Worm (Caenorhabditis elegans) whole organism, L2 larva: ENCODE results near the gene ceh-93.

Experiments used
- C34F6.9 ChIP-seq: fragments of 150-350 bp; optimal IDR thresholded peaks from 2 replicates; lab custom pipeline; 2014; ENCODE audit warnings: missing biosample characterization, missing genetic modification characterization
- ama-1 ChIP-seq: fragments of 150-350 bp; optimal IDR thresholded peaks from 2 replicates; lab custom pipeline; 2018; ENCODE audit warnings: inconsistent platforms
- ceh-82 ChIP-seq: fragments of 150-350 bp; optimal IDR thresholded peaks from 2 replicates; lab custom pipeline; 2014; ENCODE audit warnings: missing biosample characterization, missing genetic modification characterization
- lin-39 ChIP-seq: fragments of 150-350 bp; optimal IDR thresholded peaks from 2 replicates; lab custom pipeline; 2014; ENCODE audit warnings: missing biosample characterization, missing genetic modification reagents, missing genetic modification characterization
- nhr-237 ChIP-seq: fragments of 150-350 bp; optimal IDR thresholded peaks from 2 replicates; lab custom pipeline; 2014; ENCODE audit warnings: missing biosample characterization, missing genetic modification characterization

ce11 chrX:425535-425934, 36.9 kb upstream of the ceh-93 start, which contains the start of gene ZK1193.2:
- TF ChIP-seq C34F6.9 (tag; lab: Kevin White, UChicago) (no peak), lin-39 (tag; lab: Kevin White, UChicago) (no peak), ama-1 (lab: Kevin White, UChicago) (no peak), nhr-237 (tag; lab: Kevin White, UChicago) (no peak), ceh-82 (tag; lab: Kevin White, UChicago) (no peak)
